Fruit fly (Drosophila melanogaster): ENCODE measurements around the gene CG14687.
A peak's percentile ranks its signal among the peaks of the same experiment; 100 is the strongest.

The CG14687 gene

dm6 chr3R:10767526-10767925 is 25.2 kb upstream of the CG14687 start, which contains the start of gene TfIIFbeta:
Gene TfIIFbeta, minus strand, starts transcription at chr3R:10767804.
- peak; percentile 18 for TF ChIP-seq sage (GFP tag; optimal IDR thresholded peaks at IDR 0.05)
- TF ChIP-seq N (GFP tag; optimal IDR thresholded peaks at IDR 0.05): no peak

DNA sequence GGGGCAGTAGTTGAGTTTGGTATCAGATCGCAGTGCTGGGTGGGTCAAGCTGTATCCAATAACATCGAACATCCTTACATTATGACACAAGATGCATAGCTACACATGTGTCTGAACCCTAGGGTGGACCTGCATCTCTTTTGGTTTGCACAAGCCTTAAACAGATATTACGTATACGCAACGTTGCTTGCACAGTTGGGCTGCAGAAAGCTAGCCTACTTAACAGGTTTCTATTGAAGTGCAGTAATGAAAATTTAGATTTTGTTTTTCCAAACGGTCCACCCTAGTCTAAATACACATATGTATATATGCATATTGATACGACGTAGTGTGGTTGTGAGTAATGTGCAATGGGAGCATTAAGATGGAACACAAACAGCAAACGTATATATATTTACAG is 17.5 kb upstream of the CG14687 start:
- TF ChIP-seq h (GFP tag; optimal IDR thresholded peaks at IDR 0.05) (peak; percentile 15), Jra (GFP tag; optimal IDR thresholded peaks at IDR 0.05) (no peak), HLH106 (tag; optimal IDR thresholded peaks at IDR 0.05) (no peak), Abd-B (GFP tag; optimal IDR thresholded peaks at IDR 0.05) (no peak), tai (GFP tag; optimal IDR thresholded peaks at IDR 0.05) (no peak)

dm6 chr3R:10776047-10776659 is 16.6 kb upstream of the CG14687 start:
- no peak for TF ChIP-seq rgr (GFP tag; optimal IDR thresholded peaks at IDR 0.05)
- no peak for TF ChIP-seq br (GFP tag; optimal IDR thresholded peaks at IDR 0.05)
- no peak for TF ChIP-seq dl (GFP tag; optimal IDR thresholded peaks at IDR 0.05; ENCODE audit: insufficient read depth in 1 of 2, partially characterized antibody in 2 of 2)
- TF ChIP-seq GATAd (GFP tag; optimal IDR thresholded peaks at IDR 0.05): no peak
- no peak for TF ChIP-seq lola (GFP tag; optimal IDR thresholded peaks at IDR 0.05)
- TF ChIP-seq Jra (GFP tag; optimal IDR thresholded peaks at IDR 0.05): no peak
- TF ChIP-seq ey (GFP tag; optimal IDR thresholded peaks at IDR 0.05): no peak
- no peak for TF ChIP-seq brk (GFP tag; optimal IDR thresholded peaks at IDR 0.05)
- TF ChIP-seq OdsH (GFP tag; optimal IDR thresholded peaks at IDR 0.05): no peak
- TF ChIP-seq fru (GFP tag; optimal IDR thresholded peaks at IDR 0.05): no peak
- no peak for TF ChIP-seq N (GFP tag; optimal IDR thresholded peaks at IDR 0.05)
- no peak for TF ChIP-seq Sp1 (GFP tag; optimal IDR thresholded peaks at IDR 0.05)
- TF ChIP-seq woc (GFP tag; optimal IDR thresholded peaks at IDR 0.05): no peak
- TF ChIP-seq Dfd (GFP tag; optimal IDR thresholded peaks at IDR 0.05): no peak
- no peak for TF ChIP-seq Dif (GFP tag; optimal IDR thresholded peaks at IDR 0.05; ENCODE audit: partially characterized antibody)
- TF ChIP-seq Rel (GFP tag; optimal IDR thresholded peaks at IDR 0.05): no peak
- no peak for TF ChIP-seq Rel (tag; optimal IDR thresholded peaks at IDR 0.05)
- no peak for TF ChIP-seq sv (GFP tag; optimal IDR thresholded peaks at IDR 0.05)
- no peak for TF ChIP-seq pan (optimal IDR thresholded peaks at IDR 0.05)
- TF ChIP-seq CG9705 (GFP tag; optimal IDR thresholded peaks at IDR 0.05): no peak
- TF ChIP-seq dsf (GFP tag; optimal IDR thresholded peaks at IDR 0.05; ENCODE audit: borderline replicate concordance): no peak

DNA sequence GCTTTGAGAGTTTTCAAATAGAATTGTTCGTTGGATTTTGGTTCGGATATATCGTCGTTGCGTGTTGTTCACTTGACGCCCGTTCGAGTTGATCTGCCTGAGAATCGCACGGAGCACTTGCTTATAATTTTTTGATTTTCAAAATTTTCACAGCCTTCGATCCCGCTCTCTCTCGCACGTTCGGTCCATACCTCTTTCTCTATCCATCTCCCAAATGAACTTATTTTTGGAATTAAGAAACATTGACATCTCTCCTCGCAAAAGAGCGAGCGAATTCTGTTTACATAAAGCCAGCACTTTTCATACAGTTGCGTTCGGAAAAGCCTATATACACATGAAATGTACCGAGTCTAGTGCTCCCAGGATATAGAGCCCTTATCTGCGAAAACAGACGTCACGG is 15.4 kb upstream of the CG14687 start, which contains the start of the genes CG45076, CG45078 and fau:
Gene CG45076, minus strand, starts transcription at position 101 of the 400 bp plus-strand sequence.
Gene CG45078, minus strand, starts transcription at position 101 of the 400 bp plus-strand sequence.
Gene fau, minus strand, starts transcription at position 101 of the 400 bp plus-strand sequence.
- TF ChIP-seq lola (GFP tag; optimal IDR thresholded peaks at IDR 0.05): no peak
- TF ChIP-seq Dif (GFP tag; optimal IDR thresholded peaks at IDR 0.05; ENCODE audit: partially characterized antibody): no peak
- TF ChIP-seq Vsx2 (GFP tag; optimal IDR thresholded peaks at IDR 0.05; ENCODE audit: partially characterized antibody): no peak
- TF ChIP-seq rgr (GFP tag; optimal IDR thresholded peaks at IDR 0.05): no peak
- no peak for TF ChIP-seq jim (GFP tag; optimal IDR thresholded peaks at IDR 0.05)
- TF ChIP-seq Rel (GFP tag; optimal IDR thresholded peaks at IDR 0.05): no peak
- TF ChIP-seq Rel (tag; optimal IDR thresholded peaks at IDR 0.05): no peak

DNA sequence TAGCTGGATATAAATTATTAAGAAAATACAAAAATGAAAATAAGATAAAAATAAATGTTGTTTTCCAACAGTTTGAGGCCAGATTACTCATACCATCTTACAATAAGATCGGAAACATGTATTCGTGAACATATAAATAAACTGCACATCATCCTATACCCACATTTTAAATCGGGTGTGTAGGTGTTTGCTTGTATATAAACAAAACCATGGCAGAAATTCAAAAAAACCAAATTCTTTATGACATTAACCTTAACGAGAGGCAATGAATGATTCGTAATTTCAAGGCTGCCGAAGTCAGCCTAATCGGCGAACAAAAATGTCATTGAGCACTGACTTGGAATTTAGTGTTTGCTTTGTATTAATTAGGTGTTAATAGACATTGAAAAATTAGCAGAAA is 14.6 kb upstream of the CG14687 start:
- no peak for TF ChIP-seq OdsH (GFP tag; optimal IDR thresholded peaks at IDR 0.05)
- TF ChIP-seq tai (GFP tag; optimal IDR thresholded peaks at IDR 0.05): no peak
- TF ChIP-seq lola (GFP tag; optimal IDR thresholded peaks at IDR 0.05): no peak
- TF ChIP-seq Dfd (GFP tag; optimal IDR thresholded peaks at IDR 0.05): no peak
- no peak for TF ChIP-seq rgr (GFP tag; optimal IDR thresholded peaks at IDR 0.05)

DNA sequence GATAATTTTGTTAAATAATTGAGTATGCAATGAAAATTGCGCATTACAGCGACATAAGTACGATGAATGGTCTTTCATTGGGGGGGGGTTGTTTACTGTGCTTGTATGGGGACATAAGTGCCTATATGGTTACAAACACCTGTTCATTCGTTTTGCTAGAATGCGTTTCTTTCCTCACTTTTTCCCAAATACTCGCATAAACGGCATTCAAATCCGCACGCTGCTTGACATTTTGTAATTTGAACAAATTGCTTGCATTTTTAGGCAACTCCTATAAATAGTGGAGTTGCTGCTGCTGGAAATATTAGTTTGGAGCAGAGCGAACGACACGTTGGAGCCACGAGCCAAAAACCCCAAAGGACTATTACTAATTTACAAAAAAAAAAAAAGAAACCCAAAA is 13.4 kb upstream of the CG14687 start, which contains the start of gene Desi:
Gene Desi, plus strand, starts transcription at position 301 of the 400 bp plus-strand sequence.
- no peak for TF ChIP-seq CG9705 (GFP tag; optimal IDR thresholded peaks at IDR 0.05)
- TF ChIP-seq foxo (GFP tag; optimal IDR thresholded peaks at IDR 0.05): no peak
- TF ChIP-seq GATAd (GFP tag; optimal IDR thresholded peaks at IDR 0.05): no peak
- no peak for TF ChIP-seq usp (GFP tag; optimal IDR thresholded peaks at IDR 0.05)
- no peak for TF ChIP-seq OdsH (GFP tag; optimal IDR thresholded peaks at IDR 0.05)
- TF ChIP-seq Rel (GFP tag; optimal IDR thresholded peaks at IDR 0.05): no peak
- no peak for TF ChIP-seq Rel (tag; optimal IDR thresholded peaks at IDR 0.05)
- TF ChIP-seq lola (GFP tag; optimal IDR thresholded peaks at IDR 0.05): no peak
- TF ChIP-seq fru (GFP tag; optimal IDR thresholded peaks at IDR 0.05): no peak
- TF ChIP-seq N (GFP tag; optimal IDR thresholded peaks at IDR 0.05): no peak
- no peak for TF ChIP-seq woc (GFP tag; optimal IDR thresholded peaks at IDR 0.05)
- TF ChIP-seq Myc (optimal IDR thresholded peaks at IDR 0.05): no peak
